Fruit fly (Drosophila melanogaster) whole organism: ENCODE measurements around the gene AstA-R1.

Experiments used
- CG8478 ChIP-seq: fragments of >200 bp; optimal IDR thresholded peaks from 2 replicates; lab custom pipeline; 2018; ENCODE audit warnings: inconsistent platforms
- EcR ChIP-seq, 2 experiments: fragments of >200 bp; optimal IDR thresholded peaks; 2 replicates each; lab custom pipeline; 2017; ENCODE audit warnings: missing biosample characterization in 2 of 2, missing genetic modification characterization in 2 of 2, missing genetic modification reagents in 2 of 2
- pan ChIP-seq: fragments of >200 bp; optimal IDR thresholded peaks from 2 replicates; lab custom pipeline; 2017
- psq ChIP-seq: fragments of >200 bp; optimal IDR thresholded peaks from 2 replicates; lab custom pipeline; 2017
- usp ChIP-seq: fragments of >200 bp; optimal IDR thresholded peaks from 2 replicates; lab custom pipeline; 2017; ENCODE audit warnings: missing biosample characterization, missing genetic modification characterization, mixed read lengths

DNA sequence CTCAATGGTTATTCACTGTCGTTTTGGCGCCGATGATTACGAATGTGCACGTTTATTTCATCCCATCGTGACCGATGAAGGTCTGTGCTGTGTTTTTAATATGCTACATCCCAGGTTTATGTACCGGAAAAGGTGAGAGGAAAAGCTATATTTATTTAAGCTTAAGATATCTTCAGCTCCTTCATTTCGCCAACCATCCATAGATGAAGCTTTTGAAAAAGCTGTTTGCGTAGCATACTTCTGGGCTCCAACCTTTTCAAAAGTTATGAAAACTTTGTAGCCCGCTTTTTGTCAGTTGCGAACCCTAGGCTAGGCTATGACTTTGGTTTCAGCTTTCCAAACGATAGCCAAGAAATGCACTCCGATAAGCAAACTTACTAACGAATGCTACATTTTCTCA, 4.1 kb upstream of the AstA-R1 start:
- TF ChIP-seq EcR (GFP tag; optimal IDR thresholded peaks at IDR 0.05; lab: Kevin White, UChicago) (no peak), psq (no peak), pan (lab: Kevin White, UChicago) (no peak), usp (GFP tag; lab: Kevin White, UChicago) (no peak), CG8478 (lab: Kevin White, UChicago) (no peak)
